Worm (Caenorhabditis elegans) whole organism, L3 larva: Measurements from ENCODE around the gene Y59C2A.1.

Experiments used
- aly-2 ChIP-seq: fragments of 150-350 bp; optimal IDR thresholded peaks from 2 replicates; lab custom pipeline; 2014; ENCODE audit warnings: missing biosample characterization, missing genetic modification characterization
- ama-1 ChIP-seq: fragments of 150-350 bp; optimal IDR thresholded peaks from 2 replicates; lab custom pipeline; 2018
- ceh-16 ChIP-seq: sonication (generic microtip); optimal IDR thresholded peaks from 2 replicates; lab custom pipeline; 2017; ENCODE audit warnings: missing biosample characterization, missing genetic modification characterization
- ceh-28 ChIP-seq: fragments of 150-350 bp; optimal IDR thresholded peaks from 2 replicates; lab custom pipeline; 2014; ENCODE audit warnings: missing biosample characterization, missing genetic modification reagents, missing genetic modification characterization
- ceh-82 ChIP-seq: fragments of 150-350 bp; optimal IDR thresholded peaks from 2 replicates; lab custom pipeline; 2014; ENCODE audit warnings: missing biosample characterization, missing genetic modification characterization
- ceh-9 ChIP-seq: sonication (generic microtip); optimal IDR thresholded peaks from 2 replicates; lab custom pipeline; 2018; ENCODE audit warnings: missing biosample characterization, missing genetic modification characterization
- elt-2 ChIP-seq: sonication (generic microtip); optimal IDR thresholded peaks from 2 replicates; lab custom pipeline; 2016; ENCODE audit warnings: missing genetic modification reagents, mild to moderate bottlenecking, missing genetic modification characterization, missing compliant biosample characterization
- eor-1 ChIP-seq, 2 experiments: fragments of 150-350 bp; optimal IDR thresholded peaks; 2 replicates each; lab custom pipeline; 2014 to 2018; ENCODE audit warnings: missing biosample characterization in 2 of 2, missing genetic modification characterization in 2 of 2
- fkh-10 ChIP-seq: sonication (generic microtip); optimal IDR thresholded peaks from 2 replicates; lab custom pipeline; 2017; ENCODE audit warnings: missing biosample characterization, missing genetic modification reagents, missing genetic modification characterization
- fkh-2 ChIP-seq: fragments of 150-350 bp; optimal IDR thresholded peaks from 2 replicates; lab custom pipeline; 2014; ENCODE audit warnings: missing biosample characterization, missing genetic modification reagents, missing genetic modification characterization
- fos-1 ChIP-seq: fragments of 150-350 bp; optimal IDR thresholded peaks from 2 replicates; lab custom pipeline; 2014; ENCODE audit warnings: missing biosample characterization, missing genetic modification characterization
- hmg-11 ChIP-seq: sonication (generic microtip); optimal IDR thresholded peaks from 2 replicates; lab custom pipeline; 2016; ENCODE audit warnings: missing genetic modification characterization, missing compliant biosample characterization
- jun-1 ChIP-seq: fragments of 150-350 bp; optimal IDR thresholded peaks from 2 replicates; lab custom pipeline; 2014; ENCODE audit warnings: missing biosample characterization, missing genetic modification reagents, missing genetic modification characterization
- lin-15B ChIP-seq: fragments of 150-350 bp; optimal IDR thresholded peaks from 2 replicates; lab custom pipeline; 2014; ENCODE audit warnings: missing biosample characterization, missing genetic modification characterization
- lin-39 ChIP-seq: fragments of 150-350 bp; optimal IDR thresholded peaks from 2 replicates; lab custom pipeline; 2018; ENCODE audit warnings: missing biosample characterization, missing genetic modification reagents, missing genetic modification characterization
- lsy-12 ChIP-seq: sonication (generic microtip); optimal IDR thresholded peaks from 2 replicates; lab custom pipeline; 2016; ENCODE audit warnings: mild to moderate bottlenecking, missing genetic modification characterization, missing compliant biosample characterization
- mdl-1 ChIP-seq: fragments of 150-350 bp; optimal IDR thresholded peaks from 2 replicates; lab custom pipeline; 2014; ENCODE audit warnings: missing biosample characterization, missing genetic modification characterization
- mml-1 ChIP-seq: fragments of 150-350 bp; sonication (generic microtip); optimal IDR thresholded peaks from 3 replicates; lab custom pipeline; 2014; ENCODE audit warnings: missing biosample characterization, missing genetic modification characterization
- nfya-1 ChIP-seq: sonication (generic microtip); optimal IDR thresholded peaks from 2 replicates; lab custom pipeline; 2017; ENCODE audit warnings: missing genetic modification characterization, mild to moderate bottlenecking, missing compliant biosample characterization, antibody characterized with exemption, moderate library complexity; ENCODE audit not compliant: insufficient read depth
- nhr-11 ChIP-seq: fragments of 150-350 bp; optimal IDR thresholded peaks from 2 replicates; lab custom pipeline; 2014; ENCODE audit warnings: missing biosample characterization, missing genetic modification characterization
- nhr-12 ChIP-seq: fragments of 150-350 bp; optimal IDR thresholded peaks from 2 replicates; lab custom pipeline; 2014; ENCODE audit warnings: missing biosample characterization, missing genetic modification characterization
- nhr-237 ChIP-seq: fragments of 150-350 bp; optimal IDR thresholded peaks from 2 replicates; lab custom pipeline; 2014; ENCODE audit warnings: missing biosample characterization, missing genetic modification characterization
- nhr-25 ChIP-seq: sonication (generic microtip); optimal IDR thresholded peaks from 2 replicates; lab custom pipeline; 2017; ENCODE audit warnings: missing biosample characterization, missing genetic modification characterization
- nhr-67 ChIP-seq: fragments of 150-350 bp; optimal IDR thresholded peaks from 2 replicates; lab custom pipeline; 2014; ENCODE audit warnings: missing biosample characterization, missing genetic modification characterization
- pha-4 ChIP-seq: fragments of 150-350 bp; optimal IDR thresholded peaks from 2 replicates; lab custom pipeline; 2014; ENCODE audit warnings: missing biosample characterization, missing genetic modification reagents, missing genetic modification characterization
- pqm-1 ChIP-seq: fragments of 150-350 bp; optimal IDR thresholded peaks from 2 replicates; lab custom pipeline; 2017; ENCODE audit warnings: missing biosample characterization, missing genetic modification characterization, inconsistent platforms
- snpc-4 ChIP-seq: fragments of 150-350 bp; optimal IDR thresholded peaks from 2 replicates; lab custom pipeline; 2014; ENCODE audit warnings: missing biosample characterization, missing genetic modification characterization
- tbx-2 ChIP-seq: sonication (generic microtip); optimal IDR thresholded peaks from 2 replicates; lab custom pipeline; 2016; ENCODE audit warnings: mild to moderate bottlenecking, missing genetic modification characterization, missing compliant biosample characterization
- zag-1 ChIP-seq: fragments of 150-350 bp; optimal IDR thresholded peaks from 2 replicates; lab custom pipeline; 2014; ENCODE audit warnings: missing biosample characterization, missing genetic modification characterization
- ztf-11 ChIP-seq: fragments of 150-350 bp; optimal IDR thresholded peaks from 2 replicates; lab custom pipeline; 2014; ENCODE audit warnings: missing biosample characterization, missing genetic modification characterization
- ztf-4 ChIP-seq: fragments of 150-350 bp; optimal IDR thresholded peaks from 2 replicates; lab custom pipeline; 2014; ENCODE audit warnings: missing biosample characterization, missing genetic modification characterization

The Y59C2A.1 gene

ce11 chrII:2190522-2190921, 17.4 kb upstream of the Y59C2A.1 start:
- no peak for TF ChIP-seq nfya-1 (tag; lab: Kevin White, UChicago)
- no peak for TF ChIP-seq eor-1 (tag; optimal IDR thresholded peaks at IDR 0.05; lab: Kevin White, UChicago)
- TF ChIP-seq pha-4 (tag; lab: Kevin White, UChicago), result no peak
- TF ChIP-seq snpc-4 (tag; lab: Kevin White, UChicago), result no peak
- TF ChIP-seq nhr-12 (tag; lab: Kevin White, UChicago), result no peak
- no peak for TF ChIP-seq ztf-4 (tag; lab: Kevin White, UChicago)
- TF ChIP-seq lsy-12 (tag; lab: Kevin White, UChicago), result no peak
- TF ChIP-seq nhr-237, result no peak

- TF ChIP-seq nfya-1 (tag; lab: Kevin White, UChicago), result peak; percentile 2
- peak; percentile 54 for TF ChIP-seq lin-39 (tag; lab: Kevin White, UChicago)
- TF ChIP-seq ceh-9 (tag; lab: Kevin White, UChicago), result no peak
These were observed 16.5 kb upstream of the Y59C2A.1 start for ce11 chrII:2191383-2191782.

- TF ChIP-seq ceh-28 (tag; lab: Kevin White, UChicago), result peak; percentile 80
- TF ChIP-seq jun-1, result no peak
- TF ChIP-seq, all 47 proteins: peak for 1
These were observed 15.6 kb upstream of the Y59C2A.1 start for ce11 chrII:2192267-2192666.

- TF ChIP-seq pha-4 (tag; lab: Kevin White, UChicago), result peak; percentile 95
- no peak for TF ChIP-seq tbx-2 (tag; lab: Kevin White, UChicago)
- TF ChIP-seq mml-1 (tag; lab: Kevin White, UChicago), result no peak
- TF ChIP-seq hmg-11 (tag; lab: Kevin White, UChicago), result peak; percentile 58
- no peak for TF ChIP-seq zag-1 (tag; lab: Kevin White, UChicago)
- TF ChIP-seq nfya-1 (tag; lab: Kevin White, UChicago), result peak; percentile 67
- peak; percentile 36 for TF ChIP-seq jun-1
- TF ChIP-seq pqm-1, result peak; percentile 15
- TF ChIP-seq ztf-11 (tag; lab: Kevin White, UChicago), result no peak
- peak; percentile 34 for TF ChIP-seq fkh-10 (GFP tag; lab: Kevin White, UChicago)
- TF ChIP-seq lin-39 (tag; lab: Kevin White, UChicago), result peak; percentile 18
- no peak for TF ChIP-seq mdl-1 (tag; lab: Kevin White, UChicago)
- peak; percentile 25 for TF ChIP-seq lin-15B (tag; lab: Kevin White, UChicago)
- TF ChIP-seq snpc-4 (tag; lab: Kevin White, UChicago), result peak; percentile 40
- no peak for TF ChIP-seq nhr-237
- no peak for TF ChIP-seq nhr-25 (tag; lab: Kevin White, UChicago)
- TF ChIP-seq elt-2 (tag; lab: Kevin White, UChicago), result peak; percentile 35
- TF ChIP-seq ceh-82 (tag; lab: Kevin White, UChicago), result no peak
- TF ChIP-seq ceh-28 (tag; lab: Kevin White, UChicago), result no peak
These were observed 12.4 kb upstream of the Y59C2A.1 start for ce11 chrII:2195541-2195940.

- TF ChIP-seq pha-4 (tag; lab: Kevin White, UChicago), result peak; percentile 16
- no peak for TF ChIP-seq aly-2
- TF ChIP-seq nhr-237, result no peak
- no peak for TF ChIP-seq ceh-9 (tag; lab: Kevin White, UChicago)
- TF ChIP-seq mdl-1 (tag; lab: Kevin White, UChicago), result no peak
These were observed 11.2 kb upstream of the Y59C2A.1 start for ce11 chrII:2196742-2197141.

ce11 chrII:2197555-2198288, 10.2 kb upstream of the Y59C2A.1 start, which contains the start of gene C33C12.1:
TSS of gene C33C12.1 (plus strand) at chrII:2198238.
- TF ChIP-seq eor-1 (tag; optimal IDR thresholded peaks at IDR 0.05; lab: Kevin White, UChicago) (no peak), nhr-67 (tag; lab: Kevin White, UChicago) (no peak), fkh-10 (GFP tag; lab: Kevin White, UChicago) (peak; percentile 13), nfya-1 (tag; lab: Kevin White, UChicago) (peak; percentile 12), snpc-4 (tag; lab: Kevin White, UChicago) (no peak), ceh-16 (tag; lab: Kevin White, UChicago) (no peak), ama-1 (lab: Kevin White, UChicago) (no peak), ztf-4 (tag; lab: Kevin White, UChicago) (no peak), lin-39 (tag; lab: Kevin White, UChicago) (peak; percentile 34), jun-1 (no peak), hmg-11 (tag; lab: Kevin White, UChicago) (peak; percentile 18), nhr-11 (tag; lab: Kevin White, UChicago) (no peak), fos-1 (tag; lab: Kevin White, UChicago) (no peak), ceh-82 (tag; lab: Kevin White, UChicago) (no peak), fkh-2 (no peak)
